In the genomic region with DNA sequence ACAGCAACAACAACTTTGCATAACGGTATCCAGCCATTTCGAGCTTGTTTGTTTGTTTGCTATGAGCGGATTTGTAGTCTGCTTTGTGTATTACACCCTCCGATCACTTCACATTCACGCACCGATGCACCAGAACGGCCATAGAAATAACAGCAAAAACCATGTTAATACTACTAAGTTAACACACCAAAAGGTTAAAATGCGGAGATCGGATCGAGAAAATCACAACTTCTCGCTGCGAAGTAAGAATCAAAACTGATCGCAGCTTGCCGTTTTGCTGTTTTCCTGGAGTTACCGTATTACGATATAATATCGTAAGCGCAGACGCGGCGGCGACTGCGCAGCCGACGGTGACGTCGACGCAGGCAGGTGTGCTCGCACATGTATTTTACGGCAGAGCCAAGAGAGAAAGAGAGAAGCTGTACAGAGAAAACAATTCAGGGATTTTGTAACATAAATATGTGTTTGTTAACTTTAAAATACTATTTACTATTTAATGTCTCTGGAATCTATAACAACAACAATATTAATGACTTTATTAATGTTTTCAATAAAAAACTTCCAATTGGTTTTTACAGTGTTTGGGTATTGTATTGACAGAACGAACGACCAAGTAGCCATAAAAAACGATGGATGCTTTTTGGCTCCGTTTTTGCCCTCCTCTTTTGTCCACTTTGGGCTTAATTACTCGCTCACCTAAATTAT, we compare ENCODE assay signal across 1 fruit fly cellular context.
TF ChIP-seq lines count a peak whose summit lies in the region.

A gene (minus strand): TSS at position 259 of the 705 bp plus-strand sequence.

TF ChIP-seq in whole organism, embryonic, 481 proteins besides CTCF, POLR2A, EP300 and RAD21 (continued from another document and continues in another):
- TF ChIP-seq CG10431 (GFP tag; optimal IDR thresholded peaks at IDR 0.05; lab: Kevin White, UChicago) (peak; percentile 55), CG6854 (GFP tag; optimal IDR thresholded peaks at IDR 0.05; lab: Kevin White, UChicago) (peak; percentile 87), H2.0 (GFP tag; IDR thresholded peaks at IDR 0.05; lab: Robert Waterston, UW) (peak; percentile 93), Dll (GFP tag; IDR thresholded peaks at IDR 0.05; lab: Robert Waterston, UW; ENCODE audit: partially characterized antibody) (no peak), Xbp1 (GFP tag; optimal IDR thresholded peaks at IDR 0.05; lab: Kevin White, UChicago) (peak; percentile 91), Doc3 (GFP tag; IDR thresholded peaks at IDR 0.05; lab: Robert Waterston, UW; ENCODE audit: partially characterized antibody) (no peak), CG11456 (GFP tag; IDR thresholded peaks at IDR 0.05; lab: Robert Waterston, UW) (no peak; the same call in 1 of the 3 replicates), pnt (GFP tag; optimal IDR thresholded peaks at IDR 0.05; lab: Kevin White, UChicago) (peak; percentile 58), CG3065 (GFP tag; optimal IDR thresholded peaks at IDR 0.05; lab: Kevin White, UChicago) (peak; percentile 72), CG4820 (GFP tag; optimal IDR thresholded peaks at IDR 0.05; lab: Kevin White, UChicago) (peak; percentile 87), Oaz (GFP tag; IDR thresholded peaks at IDR 0.05; lab: Robert Waterston, UW) (peak; percentile 87), Nf-YC (tag; optimal IDR thresholded peaks at IDR 0.05; lab: Kevin White, UChicago) (peak; percentile 71), CG17829 (tag; optimal IDR thresholded peaks at IDR 0.05; lab: Kevin White, UChicago) (peak; percentile 96), ato (GFP tag; IDR thresholded peaks at IDR 0.05; lab: Robert Waterston, UW; ENCODE audit: partially characterized antibody) (no peak), CG9437 (GFP tag; optimal IDR thresholded peaks at IDR 0.05; lab: Kevin White, UChicago) (peak; percentile 82), CG32767 (GFP tag; IDR thresholded peaks at IDR 0.05; lab: Robert Waterston, UW) (peak; percentile 89), CG5180 (GFP tag; optimal IDR thresholded peaks at IDR 0.05; lab: Kevin White, UChicago) (peak; percentile 75), CG7271 (tag; optimal IDR thresholded peaks at IDR 0.05; lab: Kevin White, UChicago) (peak; percentile 56), dpn (GFP tag; optimal IDR thresholded peaks at IDR 0.05; lab: Kevin White, UChicago) (peak; percentile 86 to 91), Deaf1 (tag; optimal IDR thresholded peaks at IDR 0.05; lab: Kevin White, UChicago) (peak; percentile 82), seq (GFP tag; IDR thresholded peaks at IDR 0.05; lab: Robert Waterston, UW) (peak; percentile 94), rib (GFP tag; IDR thresholded peaks at IDR 0.05; lab: Robert Waterston, UW) (peak; percentile 93), Hsf (GFP tag; optimal IDR thresholded peaks at IDR 0.05; lab: Kevin White, UChicago) (peak; percentile 92), CG11723 (GFP tag; optimal IDR thresholded peaks at IDR 0.05; lab: Kevin White, UChicago) (peak; percentile 66), CoRest (tag; optimal IDR thresholded peaks at IDR 0.05; lab: Kevin White, UChicago) (peak; percentile 94), Gsc (GFP tag; IDR thresholded peaks at IDR 0.05; lab: Robert Waterston, UW) (no peak), CG11085 (GFP tag; IDR thresholded peaks at IDR 0.05; lab: Robert Waterston, UW) (peak; percentile 89), Opbp (GFP tag; IDR thresholded peaks at IDR 0.05; lab: Robert Waterston, UW; ENCODE audit: partially characterized antibody) (no peak), Dip3 (GFP tag; optimal IDR thresholded peaks at IDR 0.05; lab: Kevin White, UChicago) (peak; percentile 81), CG10654 (GFP tag; optimal IDR thresholded peaks at IDR 0.05; lab: Kevin White, UChicago) (peak; percentile 84), Drgx (GFP tag; IDR thresholded peaks at IDR 0.05; lab: Robert Waterston, UW) (peak; percentile 97), CG30020 (tag; optimal IDR thresholded peaks at IDR 0.05; lab: Kevin White, UChicago) (peak; percentile 61), CG10979 (tag; optimal IDR thresholded peaks at IDR 0.05; lab: Kevin White, UChicago) (peak; percentile 94), chm (GFP tag; IDR thresholded peaks at IDR 0.05; lab: Robert Waterston, UW) (peak; percentile 93; the same call in 1 of the 2 replicates), Pdp1 (GFP tag; optimal IDR thresholded peaks at IDR 0.05; lab: Kevin White, UChicago) (peak; percentile 85 to 87), peb (GFP tag; IDR thresholded peaks at IDR 0.05; lab: Robert Waterston, UW) (peak; percentile 85), CG9876 (GFP tag; optimal IDR thresholded peaks at IDR 0.05; lab: Kevin White, UChicago) (peak; percentile 27), Atf3 (GFP tag; optimal IDR thresholded peaks at IDR 0.05; lab: Kevin White, UChicago) (peak; percentile 79), vnd (GFP tag; IDR thresholded peaks at IDR 0.05; lab: Robert Waterston, UW; ENCODE audit: partially characterized antibody) (no peak), CG12071 (GFP tag; optimal IDR thresholded peaks at IDR 0.05; lab: Kevin White, UChicago) (peak; percentile 72), HmgD (GFP tag; optimal IDR thresholded peaks at IDR 0.05; lab: Kevin White, UChicago) (no peak), CG12391 (tag; optimal IDR thresholded peaks at IDR 0.05; lab: Kevin White, UChicago) (peak; percentile 96), hkb (optimal IDR thresholded peaks at IDR 0.05; lab: Kevin White, UChicago) (no peak), hkb (GFP tag; IDR thresholded peaks at IDR 0.05; lab: Robert Waterston, UW) (peak; percentile 95), salm (tag; optimal IDR thresholded peaks at IDR 0.05; lab: Kevin White, UChicago) (peak; percentile 88), Lpt (GFP tag; optimal IDR thresholded peaks at IDR 0.05; lab: Kevin White, UChicago) (no peak), CG11695 (GFP tag; IDR thresholded peaks at IDR 0.05; lab: Robert Waterston, UW) (peak; percentile 97), jumu (GFP tag; optimal IDR thresholded peaks at IDR 0.05; lab: Kevin White, UChicago) (peak; percentile 80), hbn (GFP tag; IDR thresholded peaks at IDR 0.05; lab: Robert Waterston, UW; ENCODE audit: partially characterized antibody) (no peak), Kr (GFP tag; optimal IDR thresholded peaks at IDR 0.05; lab: Kevin White, UChicago) (no peak), luna (GFP tag; optimal IDR thresholded peaks at IDR 0.05; lab: Kevin White, UChicago) (peak; percentile 4), CG15479 (GFP tag; optimal IDR thresholded peaks at IDR 0.05; lab: Kevin White, UChicago) (peak; percentile 1), ind (GFP tag; optimal IDR thresholded peaks at IDR 0.05; lab: Kevin White, UChicago) (peak; percentile 90), fd3F (GFP tag; optimal IDR thresholded peaks at IDR 0.05; lab: Kevin White, UChicago) (peak; percentile 92), jing (GFP tag; optimal IDR thresholded peaks at IDR 0.05; lab: Kevin White, UChicago) (peak; percentile 57), nmo (GFP tag; optimal IDR thresholded peaks at IDR 0.05; lab: Kevin White, UChicago) (peak; percentile 95), Atf6 (GFP tag; IDR thresholded peaks at IDR 0.05; lab: Robert Waterston, UW) (peak; percentile 96), ham (GFP tag; IDR thresholded peaks at IDR 0.05; lab: Robert Waterston, UW) (peak; percentile 88), dysf (GFP tag; IDR thresholded peaks at IDR 0.05; lab: Robert Waterston, UW) (peak; percentile 97), YL-1 (GFP tag; optimal IDR thresholded peaks at IDR 0.05; lab: Kevin White, UChicago) (peak; percentile 61), dan (GFP tag; IDR thresholded peaks at IDR 0.05; lab: Robert Waterston, UW) (0 out of 2 replicates have a peak, but pooled peaks have one; percentile 36), Vsx1 (GFP tag; optimal IDR thresholded peaks at IDR 0.05; lab: Kevin White, UChicago) (peak; percentile 85), Elba2 (GFP tag; optimal IDR thresholded peaks at IDR 0.05; lab: Kevin White, UChicago) (peak; percentile 41), Hr39 (optimal IDR thresholded peaks at IDR 0.05; lab: Kevin White, UChicago) (no peak), Dp (GFP tag; optimal IDR thresholded peaks at IDR 0.05; lab: Kevin White, UChicago) (no peak), sqz (GFP tag; optimal IDR thresholded peaks at IDR 0.05; lab: Kevin White, UChicago) (peak; percentile 92), CG12104 (GFP tag; optimal IDR thresholded peaks at IDR 0.05; lab: Kevin White, UChicago) (peak; percentile 84), bcd (GFP tag; optimal IDR thresholded peaks at IDR 0.05; lab: Kevin White, UChicago) (peak; percentile 92), fd96Cb (tag; optimal IDR thresholded peaks at IDR 0.05; lab: Kevin White, UChicago) (peak; percentile 88), vvl (GFP tag; IDR thresholded peaks at IDR 0.05; lab: Robert Waterston, UW) (peak; percentile 98), CG1602 (GFP tag; optimal IDR thresholded peaks at IDR 0.05; lab: Kevin White, UChicago) (peak; percentile 81), cas (GFP tag; IDR thresholded peaks at IDR 0.05; lab: Robert Waterston, UW) (peak; percentile 80), CG17568 (GFP tag; optimal IDR thresholded peaks at IDR 0.05; lab: Kevin White, UChicago) (peak; percentile 91), CG17912 (GFP tag; optimal IDR thresholded peaks at IDR 0.05; lab: Kevin White, UChicago) (no peak), CG30431 (GFP tag; optimal IDR thresholded peaks at IDR 0.05; lab: Kevin White, UChicago) (peak; percentile 70), CG7556 (GFP tag; optimal IDR thresholded peaks at IDR 0.05; lab: Kevin White, UChicago) (peak; percentile 95), Camta (GFP tag; optimal IDR thresholded peaks at IDR 0.05; lab: Kevin White, UChicago) (peak; percentile 86), CG2129 (GFP tag; IDR thresholded peaks at IDR 0.05; lab: Robert Waterston, UW; ENCODE audit: partially characterized antibody) (no peak), Myb (GFP tag; optimal IDR thresholded peaks at IDR 0.05; lab: Kevin White, UChicago) (peak; percentile 48), odd (GFP tag; optimal IDR thresholded peaks at IDR 0.05; lab: Kevin White, UChicago) (peak; percentile 90), CG15696 (tag; optimal IDR thresholded peaks at IDR 0.05; lab: Kevin White, UChicago) (peak; percentile 73), CG17612 (GFP tag; IDR thresholded peaks at IDR 0.05; lab: Robert Waterston, UW) (peak; percentile 87), z (GFP tag; IDR thresholded peaks at IDR 0.05; lab: Robert Waterston, UW) (peak; percentile 70; the same call in 2 of the 3 replicates), Ravus (GFP tag; IDR thresholded peaks at IDR 0.05; lab: Robert Waterston, UW) (peak; percentile 84), CG17359 (tag; optimal IDR thresholded peaks at IDR 0.05; lab: Kevin White, UChicago) (peak; percentile 93), Antp (GFP tag; optimal IDR thresholded peaks at IDR 0.05; lab: Kevin White, UChicago) (peak; percentile 14), Dip2 (GFP tag; IDR thresholded peaks at IDR 0.05; lab: Robert Waterston, UW) (no peak), sens (GFP tag; lab: Kevin White, UChicago) (peak; percentile 98), CG11560 (tag; IDR thresholded peaks at IDR 0.05; lab: Robert Waterston, UW) (peak; percentile 80), CG1603 (tag; optimal IDR thresholded peaks at IDR 0.05; lab: Kevin White, UChicago) (peak; percentile 81), CG6765 (GFP tag; optimal IDR thresholded peaks at IDR 0.05; lab: Kevin White, UChicago) (peak; percentile 82), zen (tag; optimal IDR thresholded peaks at IDR 0.05; lab: Kevin White, UChicago) (peak; percentile 89), ken (GFP tag; IDR thresholded peaks at IDR 0.05; lab: Robert Waterston, UW) (no peak; the same call in 1 of the 3 replicates), sisA (GFP tag; IDR thresholded peaks at IDR 0.05; lab: Robert Waterston, UW) (peak; percentile 89), sens-2 (GFP tag; IDR thresholded peaks at IDR 0.05; lab: Robert Waterston, UW) (peak; percentile 82), CG2889 (GFP tag; IDR thresholded peaks at IDR 0.05; lab: Robert Waterston, UW) (peak; percentile 88), Nf-YB (GFP tag; optimal IDR thresholded peaks at IDR 0.05; lab: Kevin White, UChicago) (peak; percentile 83), CG10366 (GFP tag; IDR thresholded peaks at IDR 0.05; lab: Robert Waterston, UW) (peak; percentile 92), Hmr (GFP tag; optimal IDR thresholded peaks at IDR 0.05; lab: Kevin White, UChicago) (peak; percentile 93), Asciz (GFP tag; optimal IDR thresholded peaks at IDR 0.05; lab: Kevin White, UChicago) (peak; percentile 90), Fer2 (tag; optimal IDR thresholded peaks at IDR 0.05; lab: Kevin White, UChicago) (peak; percentile 69), CG11247 (GFP tag; IDR thresholded peaks at IDR 0.05; lab: Robert Waterston, UW) (peak; percentile 85), Taf1 (GFP tag; IDR thresholded peaks at IDR 0.05; lab: Robert Waterston, UW) (peak; percentile 85), CG34376 (GFP tag; optimal IDR thresholded peaks at IDR 0.05; lab: Kevin White, UChicago) (peak; percentile 62), gsb-n (tag; optimal IDR thresholded peaks at IDR 0.05; lab: Kevin White, UChicago) (peak; percentile 95), CG6791 (GFP tag; IDR thresholded peaks at IDR 0.05; lab: Robert Waterston, UW; ENCODE audit: partially characterized antibody) (no peak), CG12299 (tag; optimal IDR thresholded peaks at IDR 0.05; lab: Kevin White, UChicago) (peak; percentile 88), CG34422 (GFP tag; IDR thresholded peaks at IDR 0.05; lab: Robert Waterston, UW) (peak; percentile 95; the same call in 2 of the 3 replicates), CG3407 (GFP tag; optimal IDR thresholded peaks at IDR 0.05; lab: Kevin White, UChicago) (peak; percentile 87), MESR4 (GFP tag; optimal IDR thresholded peaks at IDR 0.05; lab: Kevin White, UChicago) (peak; percentile 42), CG14710 (tag; optimal IDR thresholded peaks at IDR 0.05; lab: Kevin White, UChicago) (peak; percentile 91), C15 (GFP tag; IDR thresholded peaks at IDR 0.05; lab: Robert Waterston, UW) (peak; percentile 84), sob (GFP tag; IDR thresholded peaks at IDR 0.05; lab: Robert Waterston, UW) (peak; percentile 96), CG14667 (GFP tag; IDR thresholded peaks at IDR 0.05; lab: Robert Waterston, UW) (peak; percentile 89), lmd (GFP tag; IDR thresholded peaks at IDR 0.05; lab: Robert Waterston, UW) (peak; percentile 91), Rfx (GFP tag; IDR thresholded peaks at IDR 0.05; lab: Robert Waterston, UW) (peak; percentile 96), sna (GFP tag; IDR thresholded peaks at IDR 0.05; lab: Robert Waterston, UW; ENCODE audit: partially characterized antibody) (no peak), slp2 (GFP tag; optimal IDR thresholded peaks at IDR 0.05; lab: Kevin White, UChicago) (peak; percentile 83), sr (GFP tag; IDR thresholded peaks at IDR 0.05; lab: Robert Waterston, UW) (no peak), CG10209 (GFP tag; optimal IDR thresholded peaks at IDR 0.05; lab: Kevin White, UChicago) (peak; percentile 89), row (GFP tag; IDR thresholded peaks at IDR 0.05; lab: Robert Waterston, UW) (peak; percentile 96), CG12236 (GFP tag; optimal IDR thresholded peaks at IDR 0.05; lab: Kevin White, UChicago) (peak; percentile 56)
